Fruit fly (Drosophila melanogaster) S2 (cell line): ENCODE results near the gene PIP82.

Source experiments
- CG8478 ChIP-seq: fragments of >200 bp; optimal IDR thresholded peaks from 2 replicates; lab custom pipeline; 2018
- CTCF ChIP-seq, 2 experiments: fragments of >200 bp; optimal IDR thresholded peaks; 2 replicates each; lab custom pipeline; 2018

DNA sequence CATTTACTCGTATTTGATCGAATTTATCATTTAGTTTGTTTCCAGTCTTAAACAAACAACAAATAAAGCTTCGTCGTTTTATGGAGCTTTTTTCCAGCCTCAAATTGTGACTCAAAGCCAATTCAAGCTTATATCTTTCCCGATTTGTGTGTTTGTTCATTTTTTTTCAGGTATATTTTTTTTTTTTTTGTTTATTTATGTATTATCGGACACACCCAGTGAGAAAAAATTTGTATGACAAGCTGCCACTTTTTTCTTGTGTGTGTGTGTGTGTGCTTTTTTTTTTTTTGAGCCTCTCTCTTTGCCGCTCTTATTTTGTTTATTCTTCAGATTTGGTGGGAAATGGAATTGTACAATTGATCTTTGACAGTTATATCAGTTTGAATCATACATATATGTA, 7.0 kb downstream of the PIP82 start:
- no peak for TF ChIP-seq CTCF (optimal IDR thresholded peaks at IDR 0.05; lab: Kevin White, UChicago)
- no peak for TF ChIP-seq CG8478
